Fruit fly (Drosophila melanogaster): ENCODE results near the gene CG11656.
A peak's percentile ranks its signal among the peaks of the same experiment; 100 is the strongest.

The CG11656 gene

DNA sequence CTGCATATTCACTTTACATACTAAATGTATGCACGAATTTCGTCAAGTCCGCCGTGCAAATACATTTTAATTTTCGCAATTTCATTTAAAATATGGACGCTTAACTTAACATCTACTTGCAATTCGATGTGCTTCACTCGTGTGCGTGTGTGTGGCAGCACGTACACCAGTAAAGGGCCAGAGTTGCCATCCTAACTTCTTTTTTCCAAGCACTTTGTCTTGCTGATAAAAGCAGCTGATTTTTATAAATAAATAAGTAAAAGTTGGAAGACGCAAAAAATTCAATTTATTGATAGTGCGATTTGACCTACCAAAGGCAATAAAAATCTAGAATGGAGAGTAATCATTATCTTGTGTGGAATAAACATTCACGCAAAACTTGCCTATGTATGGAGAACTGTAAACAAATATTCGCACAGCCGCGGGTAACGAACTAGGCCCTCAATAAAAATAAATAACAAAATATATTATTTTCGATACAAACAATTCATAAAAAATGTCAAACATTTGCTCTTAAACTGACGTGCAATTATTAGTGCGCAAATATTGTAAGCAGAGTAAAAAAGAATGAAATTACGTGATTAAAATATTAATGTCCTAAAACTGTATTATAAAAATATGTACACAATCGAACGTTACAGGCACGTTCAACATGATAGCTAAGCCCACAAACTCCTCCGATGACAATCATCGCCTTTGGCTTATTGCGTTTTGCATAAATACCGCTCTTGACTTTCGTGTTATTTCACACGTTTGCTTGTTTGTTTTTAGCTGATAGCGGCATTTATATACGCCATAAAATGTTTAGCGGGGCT, 27.3 kb upstream of the CG11656 start:
- TF ChIP-seq CG17801 (GFP tag; optimal IDR thresholded peaks at IDR 0.05; ENCODE audit: partially characterized antibody), result peak; percentile 54

DNA sequence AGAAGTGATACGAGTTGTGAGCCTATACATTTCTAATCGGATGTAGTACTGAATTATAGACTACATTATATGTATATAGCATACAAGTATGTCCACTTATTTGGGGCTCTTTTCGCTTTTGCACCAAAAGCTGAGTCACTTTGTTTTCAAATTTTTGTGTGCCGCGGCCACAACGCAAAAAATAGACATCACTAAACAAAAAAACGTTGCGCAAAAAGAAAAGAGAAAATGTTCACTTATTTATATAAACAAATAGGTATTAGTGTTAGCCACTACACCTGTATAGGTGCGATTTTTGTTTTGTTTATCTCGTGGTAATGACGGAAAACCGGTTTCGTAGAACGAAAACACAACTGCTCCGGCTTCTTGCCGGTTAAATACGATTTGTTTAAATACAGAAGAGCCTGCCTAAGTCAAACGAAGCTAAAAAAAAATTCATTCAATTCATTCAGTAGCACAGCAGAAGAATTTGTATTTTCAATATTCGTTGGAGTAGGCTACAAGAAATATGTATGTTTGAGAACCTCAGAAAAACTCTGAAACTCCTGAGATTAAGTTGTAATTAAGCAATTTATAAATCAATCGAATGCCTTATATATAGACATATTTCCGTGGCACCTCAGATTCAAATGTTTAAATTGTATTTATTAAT, 26.6 kb upstream of the CG11656 start:
- TF ChIP-seq CG17801 (GFP tag; optimal IDR thresholded peaks at IDR 0.05; ENCODE audit: partially characterized antibody), result no peak

DNA sequence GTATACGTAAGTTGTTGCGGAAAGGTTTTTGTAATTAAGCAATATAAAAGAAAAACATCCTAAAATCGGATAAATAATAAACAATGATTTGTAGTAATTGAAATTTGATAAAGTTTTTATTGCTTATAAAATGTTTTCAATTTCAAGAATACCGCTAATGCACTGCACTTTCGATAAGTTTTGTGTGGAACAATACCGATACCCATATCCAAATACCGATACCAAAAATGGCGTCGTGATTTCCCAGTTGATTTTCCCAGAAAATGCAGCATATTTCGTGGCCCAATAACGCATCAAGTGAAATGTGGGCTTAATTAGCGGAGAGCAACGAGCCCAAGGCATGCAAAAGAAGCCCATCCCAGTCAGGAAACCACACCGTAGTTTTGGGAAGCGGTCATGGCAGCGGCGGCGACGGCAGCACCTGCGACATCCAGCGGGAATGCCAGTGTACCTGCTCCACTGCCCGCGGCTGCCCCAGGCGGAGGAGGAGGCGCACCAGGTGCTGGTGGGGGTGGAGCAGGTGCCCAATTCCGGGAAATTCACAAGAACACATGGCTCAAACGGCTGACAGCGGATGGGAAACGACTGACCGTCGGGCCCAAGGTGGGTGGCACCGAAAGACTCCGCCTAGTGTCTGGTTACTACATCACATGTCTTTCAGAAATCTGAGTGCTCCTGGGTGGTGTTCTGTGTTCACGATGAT, 23.7 kb upstream of the CG11656 start, which contains the start of gene CG31342:
CG31342 (plus strand) TSS at position 214 of the 703 bp plus-strand sequence.
- peak; percentile 48 for TF ChIP-seq CG17801 (GFP tag; optimal IDR thresholded peaks at IDR 0.05; ENCODE audit: partially characterized antibody)

DNA sequence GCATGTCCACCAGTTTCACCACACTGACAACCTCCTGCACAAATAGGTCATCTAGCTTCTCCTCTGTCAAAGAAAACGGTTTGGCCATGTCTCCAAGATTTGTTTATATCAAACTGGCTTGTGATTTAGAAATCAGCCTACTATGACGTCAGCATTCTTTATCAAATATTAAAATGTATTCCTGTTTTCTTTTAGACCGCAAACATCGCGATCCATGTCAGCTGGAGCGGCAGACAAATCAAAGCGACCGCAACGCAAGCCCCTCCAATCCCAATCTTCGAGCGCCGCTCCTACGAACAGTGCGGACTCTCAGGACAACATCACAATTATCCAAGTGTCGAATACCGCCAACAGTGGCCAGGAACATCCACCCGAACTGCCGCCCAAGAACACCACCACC, 21.3 kb upstream of the CG11656 start, which contains the start of gene CG14383:
CG14383 (minus strand) TSS at position 101 of the 400 bp plus-strand sequence.
- TF ChIP-seq CG17801 (GFP tag; optimal IDR thresholded peaks at IDR 0.05; ENCODE audit: partially characterized antibody), result no peak

DNA sequence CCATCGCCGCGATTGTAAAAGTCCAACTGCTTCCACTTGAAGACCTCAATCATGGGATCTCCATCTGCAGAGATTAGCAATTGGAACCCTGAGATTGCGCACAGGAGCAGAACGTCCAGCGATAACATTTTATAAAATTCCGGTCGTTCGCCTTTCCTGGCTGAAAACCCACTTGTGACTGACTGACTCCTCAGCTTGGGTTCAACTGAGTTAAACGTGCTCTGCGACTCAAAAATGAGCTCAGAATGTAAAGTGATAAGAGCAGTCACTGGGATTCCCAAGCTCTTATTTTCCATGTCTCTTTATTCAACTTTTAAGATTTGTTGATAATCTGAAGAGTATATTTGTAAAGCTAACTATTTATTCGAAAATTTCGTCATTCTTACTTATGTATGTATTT, 16.7 kb upstream of the CG11656 start, which contains the start of gene yellow-f:
yellow-f (minus strand) TSS at position 184 of the 400 bp plus-strand sequence.
- TF ChIP-seq CG17801 (GFP tag; optimal IDR thresholded peaks at IDR 0.05; ENCODE audit: partially characterized antibody), result no peak

DNA sequence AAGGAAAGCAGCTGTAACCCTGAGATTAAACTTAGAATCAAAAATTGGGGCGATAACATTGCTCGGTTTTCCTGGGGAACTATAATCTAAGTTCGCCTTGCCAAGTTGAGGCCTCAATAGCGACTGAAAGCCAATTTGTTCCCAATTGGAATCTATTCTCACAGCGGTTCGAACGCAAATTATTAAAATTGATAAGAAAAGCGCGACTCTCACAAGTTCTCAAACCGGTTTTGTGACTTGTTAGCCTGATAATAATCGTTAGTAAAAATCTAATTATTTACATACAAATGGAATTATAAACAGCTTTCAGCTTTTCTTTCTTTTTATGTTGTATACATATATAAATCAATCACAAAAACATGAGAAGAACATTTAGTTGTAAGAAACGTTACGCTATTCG, 14.6 kb upstream of the CG11656 start, which contains the start of gene yellow-f2:
yellow-f2 (minus strand) TSS at position 101 of the 400 bp plus-strand sequence.
- no peak for TF ChIP-seq CG17801 (GFP tag; optimal IDR thresholded peaks at IDR 0.05; ENCODE audit: partially characterized antibody)

DNA sequence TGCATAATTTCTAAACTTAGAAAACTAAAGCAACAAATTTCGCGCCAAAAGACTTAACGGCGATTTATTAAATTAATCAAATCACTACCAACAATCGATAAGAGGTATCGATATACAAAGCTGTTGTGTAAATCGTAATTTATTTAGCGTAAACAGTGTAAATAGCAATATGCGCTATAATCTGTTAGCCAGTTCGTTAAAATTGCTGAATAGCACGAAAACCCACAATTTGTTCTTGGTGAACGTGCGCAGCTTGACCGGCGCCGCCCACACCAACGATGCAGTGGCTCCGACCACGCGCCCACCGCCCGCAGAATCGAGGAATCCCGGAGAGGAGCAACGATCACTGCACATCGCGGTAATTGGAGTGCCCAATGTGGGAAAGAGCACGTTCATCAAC, 14.2 kb upstream of the CG11656 start, which contains the start of gene CG7488:
CG7488 (plus strand) TSS at position 99 of the 400 bp plus-strand sequence.
- TF ChIP-seq CG17801 (GFP tag; optimal IDR thresholded peaks at IDR 0.05; ENCODE audit: partially characterized antibody), result peak; percentile 12

DNA sequence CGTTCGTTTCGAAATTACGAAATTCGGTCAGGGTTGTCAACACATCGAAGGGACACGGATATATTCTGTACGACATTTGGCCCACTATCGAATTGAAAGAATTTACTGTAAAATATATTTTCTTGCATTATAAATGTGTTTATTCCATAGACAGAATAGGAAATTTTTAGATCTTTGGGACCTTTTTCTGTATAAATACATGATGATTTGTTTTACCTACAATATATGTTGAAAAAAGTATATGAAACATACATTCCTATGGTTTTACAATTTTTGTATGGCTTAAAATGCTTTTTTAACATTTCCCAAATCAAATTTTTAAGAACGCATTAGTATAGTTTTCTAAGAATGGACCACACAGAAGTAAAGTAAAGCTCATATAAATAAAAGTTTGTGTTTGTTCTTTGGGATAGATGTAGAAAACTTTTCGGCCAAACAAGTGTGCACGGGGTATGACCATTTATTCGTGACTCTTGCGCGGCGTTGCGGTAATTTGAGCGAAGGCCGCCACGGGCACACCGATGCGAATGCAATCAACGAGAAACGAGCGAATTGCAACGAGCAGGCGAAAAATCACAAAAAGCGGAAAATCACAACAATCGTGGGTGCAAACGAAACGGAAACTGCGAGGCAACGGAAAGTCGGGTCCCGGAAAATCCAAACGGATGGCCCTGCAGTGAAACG, 12.0 kb upstream of the CG11656 start, which contains the start of the genes CG17327, CG44194 and CG7518:
CG17327 (minus strand) TSS at position 177 of the 684 bp plus-strand sequence.
CG44194 (minus strand) TSS at position 177 of the 684 bp plus-strand sequence.
CG7518 (plus strand) TSS at position 540 of the 684 bp plus-strand sequence.
- TF ChIP-seq CG17801 (GFP tag; optimal IDR thresholded peaks at IDR 0.05; ENCODE audit: partially characterized antibody), result no peak

DNA sequence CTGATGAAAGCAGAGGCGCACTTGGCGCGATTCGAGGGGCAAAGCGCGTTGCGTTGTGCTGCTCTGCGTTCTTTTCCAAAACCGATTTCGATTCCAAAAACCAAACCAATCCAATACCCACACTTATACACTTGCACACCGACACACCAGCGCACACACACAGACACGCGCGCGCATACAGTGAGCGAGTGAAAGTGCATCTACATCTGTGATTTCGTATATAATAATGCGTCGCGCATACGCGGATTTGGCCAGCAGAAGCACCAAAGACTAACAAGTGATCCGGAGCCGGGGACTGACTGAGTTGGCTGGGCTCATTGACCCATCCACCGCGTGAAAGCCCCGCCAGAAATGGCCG, 11.5 kb upstream of the CG11656 start:
- peak; percentile 17 for TF ChIP-seq CG17801 (GFP tag; optimal IDR thresholded peaks at IDR 0.05; ENCODE audit: partially characterized antibody)

DNA sequence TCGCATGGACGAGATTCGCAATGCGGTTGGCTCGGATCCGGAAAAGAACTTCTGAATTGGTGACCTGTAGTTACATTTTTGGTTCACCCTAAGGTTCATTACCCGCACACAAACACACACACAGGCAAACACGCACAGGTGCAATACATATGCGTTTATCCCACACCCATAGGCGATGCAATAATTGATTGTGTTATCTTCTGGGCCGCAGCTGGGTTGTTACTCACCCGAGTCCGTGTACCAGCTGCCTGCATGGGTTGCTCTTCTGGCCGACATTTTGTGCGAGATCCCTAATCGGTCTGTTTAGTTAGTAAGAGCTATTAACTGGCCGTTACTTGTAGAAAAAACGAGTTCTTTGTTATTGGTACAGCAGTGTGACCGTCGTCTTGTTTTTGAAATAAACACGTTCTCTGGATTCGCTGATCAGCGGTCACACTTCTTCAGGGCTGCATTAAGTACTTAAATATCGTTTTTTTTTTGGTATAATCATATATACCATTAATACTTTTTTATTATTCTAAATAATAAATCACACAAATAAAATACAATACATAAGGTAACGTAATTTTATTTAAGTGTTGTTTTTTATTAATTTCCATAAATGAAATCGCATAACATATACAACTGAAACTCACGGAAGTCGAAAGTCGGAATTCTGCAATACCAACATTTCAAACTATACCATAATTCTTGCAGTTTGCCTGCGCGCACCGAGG, 1.4 kb downstream of the CG11656 start, which contains the start of gene CG8031:
CG8031 (minus strand) TSS at position 406 of the 716 bp plus-strand sequence.
- TF ChIP-seq CG17801 (GFP tag; optimal IDR thresholded peaks at IDR 0.05; ENCODE audit: partially characterized antibody), result peak; percentile 14

DNA sequence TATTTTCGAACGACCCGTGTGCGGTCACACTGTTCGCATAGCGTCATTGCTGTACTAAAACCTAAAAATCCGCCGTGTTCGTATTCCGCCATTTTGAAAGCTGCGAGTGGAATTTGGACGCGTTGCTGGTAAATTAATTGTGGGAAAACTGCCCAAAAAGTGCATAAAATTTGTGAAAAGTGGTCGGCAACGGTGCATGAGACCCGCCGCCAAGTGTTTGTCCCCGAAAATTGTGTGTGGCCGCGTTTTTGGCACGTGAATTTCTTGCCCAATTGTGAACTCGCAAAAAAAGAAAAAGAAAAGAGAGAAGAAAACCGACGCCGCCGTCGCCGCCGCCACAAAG, 1.9 kb downstream of the CG11656 start, which contains the start of gene CtBP:
CtBP (plus strand) TSS at position 29 of the 343 bp plus-strand sequence.
- TF ChIP-seq CG17801 (GFP tag; optimal IDR thresholded peaks at IDR 0.05; ENCODE audit: partially characterized antibody), result no peak

DNA sequence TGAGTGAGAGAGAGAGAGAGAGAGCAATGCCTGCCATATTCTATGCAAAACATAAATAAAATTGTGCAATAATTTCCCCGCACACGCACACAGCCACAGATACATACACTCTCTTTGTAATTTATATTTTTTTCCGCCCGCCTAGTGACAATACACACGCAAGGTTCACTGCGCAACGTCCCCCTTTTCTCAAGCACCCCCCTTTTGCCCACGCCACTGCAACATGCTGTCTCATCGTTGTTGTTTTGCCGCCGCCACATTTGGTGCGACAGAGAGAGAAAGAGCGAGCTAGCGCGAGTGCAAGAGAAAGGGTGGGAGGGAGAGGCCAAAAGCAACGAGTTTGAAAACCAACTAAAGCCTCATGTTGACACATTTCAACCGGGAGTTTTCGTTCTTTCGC, 2.7 kb downstream of the CG11656 start:
- TF ChIP-seq CG17801 (GFP tag; optimal IDR thresholded peaks at IDR 0.05; ENCODE audit: partially characterized antibody), result peak; percentile 39

DNA sequence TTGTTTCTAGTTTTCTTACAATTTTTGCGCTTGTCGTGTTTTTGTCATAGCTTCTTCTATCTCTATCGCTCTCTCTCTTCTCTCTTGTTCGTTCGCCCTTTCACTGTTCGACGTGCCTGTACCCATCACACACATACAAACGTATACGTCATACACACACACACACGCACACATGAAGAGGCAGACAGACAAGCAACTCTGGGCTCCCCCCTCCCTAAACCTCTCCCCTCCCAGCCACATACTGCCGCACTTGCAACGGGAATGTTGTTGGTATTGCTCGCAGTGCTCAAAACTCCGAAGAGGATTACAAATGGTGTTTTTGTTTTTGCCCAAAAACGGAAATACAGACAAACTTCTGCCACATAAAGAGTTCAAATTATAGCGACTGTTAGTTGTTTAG, 3.3 kb downstream of the CG11656 start:
- TF ChIP-seq CG17801 (GFP tag; optimal IDR thresholded peaks at IDR 0.05; ENCODE audit: partially characterized antibody), result no peak

Data from ovary, adult (tissue).